Fruit fly (Drosophila melanogaster) whole organism, embryonic: ENCODE measurements around the gene CG10660.

Experiments used
- Bgb ChIP-seq: fragments of 200-800 bp; sonication (Bioruptor generic); IDR thresholded peaks from 2 replicates; pipeline ENCODE4 v1.3.6; 2022; ENCODE audit warnings: missing biosample characterization, missing genetic modification characterization; ENCODE audit not compliant: partially characterized antibody
- CG10267 ChIP-seq: fragments of 200-800 bp; sonication (Bioruptor generic); optimal IDR thresholded peaks from 2 replicates; lab custom pipeline; 2018; ENCODE audit warnings: missing biosample characterization, mild to moderate bottlenecking, missing genetic modification characterization, moderate library complexity
- CG10462 ChIP-seq: fragments of 200-800 bp; sonication (Bioruptor generic); optimal IDR thresholded peaks from 2 replicates; lab custom pipeline; 2016; ENCODE audit warnings: missing biosample characterization, missing genetic modification characterization
- CG9797 ChIP-seq: fragments of 200-800 bp; sonication (Bioruptor generic); optimal IDR thresholded peaks from 3 replicates; lab custom pipeline; 2018; ENCODE audit warnings: missing biosample characterization, mild to moderate bottlenecking, missing genetic modification characterization
- Fer2 ChIP-seq: fragments of 200-800 bp; sonication (Bioruptor generic); optimal IDR thresholded peaks from 2 replicates; lab custom pipeline; 2018; ENCODE audit warnings: missing biosample characterization, mild to moderate bottlenecking, missing genetic modification characterization, moderate library complexity
- Hr39 ChIP-seq: fragments of >200 bp; optimal IDR thresholded peaks from 2 replicates; lab custom pipeline; 2017
- Sin3A ChIP-seq: fragments of >200 bp; optimal IDR thresholded peaks from 2 replicates; lab custom pipeline; 2018
- Stat92E ChIP-seq, 3 experiments: fragments of >200 bp in 2 of 3; fragments of 200-800 bp in 1 of 3; sonication (Bioruptor generic) in 1 of 3; optimal IDR thresholded peaks; 2 replicates each; lab custom pipeline; 2017 to 2019; ENCODE audit warnings: missing biosample characterization in 3 of 3, missing genetic modification characterization in 3 of 3, mild to moderate bottlenecking in 1 of 3, moderate library complexity in 1 of 3

DNA sequence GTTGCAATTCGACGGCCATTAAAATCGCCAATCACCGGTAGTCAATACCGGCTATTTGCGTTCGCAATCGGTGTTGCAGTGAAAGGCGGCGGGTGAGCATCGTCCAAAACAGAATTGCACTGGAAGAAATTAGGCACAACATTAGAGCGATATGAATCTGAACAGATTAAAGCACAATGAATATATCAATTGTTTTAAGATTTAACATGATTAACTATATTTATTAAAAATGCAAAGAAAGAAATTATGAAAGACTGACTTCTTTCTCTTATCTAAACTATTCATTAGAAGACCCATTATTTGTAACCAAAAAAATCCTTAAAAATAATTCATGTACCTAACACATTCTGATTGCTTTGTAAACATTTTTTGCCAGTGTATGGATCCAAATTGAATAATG lies 43.0 kb downstream of the CG10660 start:
- TF ChIP-seq Sin3A (no peak), Stat92E (GFP tag; optimal IDR thresholded peaks at IDR 0.05; lab: Kevin White, UChicago) (no peak), Fer2 (tag; lab: Kevin White, UChicago) (no peak), CG9797 (no peak), CG10267 (tag; lab: Kevin White, UChicago) (no peak), Hr39 (lab: Kevin White, UChicago) (no peak), Bgb (no peak), CG10462 (GFP tag; lab: Kevin White, UChicago) (no peak)
